Worm (Caenorhabditis elegans): ENCODE results near the gene fmi-1.

Gene fmi-1

DNA sequence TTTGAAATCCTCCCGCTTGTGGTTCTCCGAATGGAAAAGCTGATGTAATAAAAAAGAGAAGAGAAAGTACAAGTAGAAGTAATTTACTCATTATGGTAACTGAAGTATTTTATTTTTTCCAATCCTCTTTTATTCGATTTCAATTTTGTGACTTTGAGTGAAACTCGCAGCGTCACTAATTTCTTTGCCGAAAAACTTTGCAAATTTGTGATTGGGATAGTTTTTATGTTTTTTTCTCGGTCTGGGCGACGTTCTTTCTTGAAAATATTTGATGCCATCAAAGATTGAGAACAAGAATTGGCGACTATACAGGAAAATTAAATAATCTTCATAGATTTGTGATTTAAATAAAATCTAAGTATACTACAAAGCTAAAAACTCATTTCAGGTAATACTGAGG, 19.3 kb upstream of the fmi-1 start, which contains the start of gene far-4:
TSS of gene far-4 (minus strand) at position 101 of the 400 bp plus-strand sequence.
- TF ChIP-seq scrt-1 (GFP tag; IDR thresholded peaks at IDR 0.05): no peak
- TF ChIP-seq pes-1 (GFP tag; IDR thresholded peaks at IDR 0.05): no peak
- no peak for TF ChIP-seq F13C5.2 (tag; optimal IDR thresholded peaks at IDR 0.05)
- no peak for TF ChIP-seq B0310.2 (tag; optimal IDR thresholded peaks at IDR 0.05)
- no peak for TF ChIP-seq sea-1 (GFP tag; conservative IDR thresholded peaks at IDR 0.05)
- no peak for TF ChIP-seq hnd-1 (tag; optimal IDR thresholded peaks at IDR 0.05)
- no peak for TF ChIP-seq tbx-37 (GFP tag; conservative IDR thresholded peaks at IDR 0.05)

DNA sequence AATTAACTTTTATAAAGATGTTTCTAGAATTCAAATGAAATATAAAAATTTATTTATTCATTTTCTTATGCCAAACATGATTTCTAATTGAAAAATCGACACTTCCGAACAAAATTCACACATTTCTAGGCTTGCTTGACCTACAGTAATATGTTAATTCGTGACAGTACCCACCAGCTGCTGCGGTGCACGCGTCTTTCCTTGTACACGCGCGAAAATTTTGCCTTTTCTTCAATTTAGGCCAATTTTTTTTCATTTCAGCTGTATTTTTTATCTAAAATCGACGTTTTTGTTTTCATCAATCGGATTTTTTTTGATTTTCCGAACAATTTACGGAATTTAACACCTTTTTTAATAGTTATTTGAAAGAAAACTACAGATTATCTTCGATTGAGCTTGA, 18.8 kb upstream of the fmi-1 start:
- TF ChIP-seq sea-1 (GFP tag; conservative IDR thresholded peaks at IDR 0.05): no peak
- no peak for TF ChIP-seq ceh-13 (GFP tag; optimal IDR thresholded peaks at IDR 0.05)
- no peak for TF ChIP-seq scrt-1 (GFP tag; IDR thresholded peaks at IDR 0.05)
- TF ChIP-seq B0310.2 (tag; optimal IDR thresholded peaks at IDR 0.05): no peak
- no peak for TF ChIP-seq F13C5.2 (tag; optimal IDR thresholded peaks at IDR 0.05)
- TF ChIP-seq flt-1 (GFP tag; IDR thresholded peaks at IDR 0.05): no peak
- no peak for TF ChIP-seq ets-7 (tag; optimal IDR thresholded peaks at IDR 0.05)
- no peak for TF ChIP-seq hnd-1 (tag; optimal IDR thresholded peaks at IDR 0.05)
- TF ChIP-seq pes-1 (GFP tag; IDR thresholded peaks at IDR 0.05): no peak
- no peak for TF ChIP-seq tbx-37 (GFP tag; conservative IDR thresholded peaks at IDR 0.05)
- TF ChIP-seq hmbx-1 (tag; optimal IDR thresholded peaks at IDR 0.05): no peak
- no peak for TF ChIP-seq ama-1 (optimal IDR thresholded peaks at IDR 0.05)
- TF ChIP-seq tra-4 (tag; optimal IDR thresholded peaks at IDR 0.05): no peak
- no peak for TF ChIP-seq hmg-4 (GFP tag; optimal IDR thresholded peaks at IDR 0.05)
- TF ChIP-seq aly-1 (tag; optimal IDR thresholded peaks at IDR 0.05): no peak
- TF ChIP-seq ceh-36 (tag; optimal IDR thresholded peaks at IDR 0.05): no peak
- TF ChIP-seq tbx-11 (GFP tag; IDR thresholded peaks at IDR 0.05): no peak

DNA sequence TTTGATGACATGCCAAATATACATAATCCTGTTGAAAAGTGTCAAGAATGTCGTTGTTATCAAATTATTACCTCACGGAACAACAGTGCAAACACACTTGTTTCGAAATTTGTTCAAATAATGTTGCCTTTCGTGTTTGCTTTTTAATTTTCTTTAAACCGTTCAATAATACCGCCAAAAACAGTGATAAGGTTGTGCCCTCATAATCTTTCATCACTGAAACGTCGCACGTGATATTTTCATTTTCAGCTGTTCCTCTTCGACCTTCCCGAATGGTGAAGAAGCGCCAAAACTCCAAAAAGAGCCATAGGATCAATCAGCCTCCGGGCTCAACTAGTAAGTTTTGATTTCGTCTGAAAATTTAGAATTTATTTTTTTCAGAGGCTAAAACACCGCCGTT, 16.8 kb upstream of the fmi-1 start, which contains the start of gene inft-2:
TSS of gene inft-2 (plus strand) at position 248 of the 400 bp plus-strand sequence.
- no peak for TF ChIP-seq hmg-4 (GFP tag; optimal IDR thresholded peaks at IDR 0.05)
- no peak for TF ChIP-seq ets-7 (tag; optimal IDR thresholded peaks at IDR 0.05)
- TF ChIP-seq pes-1 (GFP tag; IDR thresholded peaks at IDR 0.05): no peak
- no peak for TF ChIP-seq ceh-13 (GFP tag; optimal IDR thresholded peaks at IDR 0.05)
- TF ChIP-seq F13C5.2 (tag; optimal IDR thresholded peaks at IDR 0.05): no peak
- TF ChIP-seq flt-1 (GFP tag; IDR thresholded peaks at IDR 0.05): no peak
- TF ChIP-seq ama-1 (optimal IDR thresholded peaks at IDR 0.05): no peak
- no peak for TF ChIP-seq hmbx-1 (tag; optimal IDR thresholded peaks at IDR 0.05)
- TF ChIP-seq tbx-11 (GFP tag; IDR thresholded peaks at IDR 0.05): no peak
- no peak for TF ChIP-seq aly-1 (tag; optimal IDR thresholded peaks at IDR 0.05)
- TF ChIP-seq ceh-36 (tag; optimal IDR thresholded peaks at IDR 0.05): no peak
- TF ChIP-seq sea-1 (GFP tag; conservative IDR thresholded peaks at IDR 0.05): no peak

DNA sequence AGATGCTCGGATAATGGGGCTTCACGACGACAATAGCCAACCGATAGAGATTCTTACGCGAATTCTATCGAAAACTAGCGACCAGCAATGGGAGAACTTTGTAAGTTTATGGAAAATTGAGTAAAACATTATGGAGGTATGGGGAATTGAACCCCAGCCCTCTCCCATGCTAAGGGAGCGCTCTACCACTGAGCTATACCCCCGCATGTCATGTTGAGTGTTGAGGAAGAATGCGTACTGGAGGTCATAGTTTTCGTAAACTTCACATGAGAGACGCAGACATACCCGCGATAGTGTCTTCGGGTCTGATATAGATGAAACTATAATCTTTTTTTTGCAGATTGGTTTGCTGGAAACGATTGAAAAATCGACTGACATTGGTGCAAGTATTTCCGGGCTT, 15.5 kb upstream of the fmi-1 start:
- TF ChIP-seq hmbx-1 (tag; optimal IDR thresholded peaks at IDR 0.05): peak; percentile 68
- TF ChIP-seq sea-1 (GFP tag; conservative IDR thresholded peaks at IDR 0.05): peak; percentile 89
- peak; percentile 91 for TF ChIP-seq scrt-1 (GFP tag; IDR thresholded peaks at IDR 0.05)
- no peak for TF ChIP-seq ama-1 (optimal IDR thresholded peaks at IDR 0.05)
- peak; percentile 86 for TF ChIP-seq ets-7 (tag; optimal IDR thresholded peaks at IDR 0.05)
- peak; percentile 88 for TF ChIP-seq tbx-11 (GFP tag; IDR thresholded peaks at IDR 0.05)
- TF ChIP-seq tbx-37 (GFP tag; conservative IDR thresholded peaks at IDR 0.05): peak; percentile 83
- TF ChIP-seq aly-1 (tag; optimal IDR thresholded peaks at IDR 0.05): peak; percentile 88
- peak; percentile 8 for TF ChIP-seq tra-4 (tag; optimal IDR thresholded peaks at IDR 0.05)
- peak; percentile 86 for TF ChIP-seq B0310.2 (tag; optimal IDR thresholded peaks at IDR 0.05)
- peak; percentile 82 for TF ChIP-seq hnd-1 (tag; optimal IDR thresholded peaks at IDR 0.05)
- peak; percentile 92 for TF ChIP-seq pes-1 (GFP tag; IDR thresholded peaks at IDR 0.05)
- peak; percentile 89 for TF ChIP-seq flt-1 (GFP tag; IDR thresholded peaks at IDR 0.05)
- peak; percentile 84 for TF ChIP-seq ceh-36 (tag; optimal IDR thresholded peaks at IDR 0.05)
- TF ChIP-seq ceh-13 (GFP tag; optimal IDR thresholded peaks at IDR 0.05): peak; percentile 76
- TF ChIP-seq hmg-4 (GFP tag; optimal IDR thresholded peaks at IDR 0.05): peak; percentile 88
- TF ChIP-seq F13C5.2 (tag; optimal IDR thresholded peaks at IDR 0.05): peak; percentile 70

DNA sequence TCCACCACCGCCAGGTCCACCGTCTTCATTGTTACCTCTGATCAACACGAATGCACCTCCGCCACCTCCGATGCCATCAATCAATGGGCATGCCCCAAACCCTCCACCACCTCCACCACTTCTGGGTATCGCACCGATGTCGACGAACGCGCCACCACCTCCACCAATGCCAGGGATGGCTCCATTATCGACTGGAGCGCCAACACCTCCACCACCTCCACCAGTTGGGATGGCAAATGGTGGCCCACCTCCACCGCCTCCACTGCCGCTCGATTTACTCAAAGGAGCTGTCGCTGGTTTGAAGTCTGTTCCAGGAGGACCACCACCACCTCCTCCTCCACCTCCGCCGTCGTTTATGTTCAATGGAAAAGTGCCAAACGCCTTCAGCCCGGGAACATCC, 14.5 kb upstream of the fmi-1 start:
- no peak for TF ChIP-seq hnd-1 (tag; optimal IDR thresholded peaks at IDR 0.05)
- TF ChIP-seq flt-1 (GFP tag; IDR thresholded peaks at IDR 0.05): no peak
- no peak for TF ChIP-seq ceh-36 (tag; optimal IDR thresholded peaks at IDR 0.05)
- TF ChIP-seq ceh-13 (GFP tag; optimal IDR thresholded peaks at IDR 0.05): no peak
- TF ChIP-seq F13C5.2 (tag; optimal IDR thresholded peaks at IDR 0.05): no peak
- no peak for TF ChIP-seq tbx-37 (GFP tag; conservative IDR thresholded peaks at IDR 0.05)
- no peak for TF ChIP-seq aly-1 (tag; optimal IDR thresholded peaks at IDR 0.05)
- TF ChIP-seq pes-1 (GFP tag; IDR thresholded peaks at IDR 0.05): no peak
- no peak for TF ChIP-seq scrt-1 (GFP tag; IDR thresholded peaks at IDR 0.05)
- TF ChIP-seq hmg-4 (GFP tag; optimal IDR thresholded peaks at IDR 0.05): no peak
- no peak for TF ChIP-seq B0310.2 (tag; optimal IDR thresholded peaks at IDR 0.05)
- TF ChIP-seq ets-7 (tag; optimal IDR thresholded peaks at IDR 0.05): no peak
- no peak for TF ChIP-seq sea-1 (GFP tag; conservative IDR thresholded peaks at IDR 0.05)
- TF ChIP-seq ama-1 (optimal IDR thresholded peaks at IDR 0.05): no peak
- TF ChIP-seq tra-4 (tag; optimal IDR thresholded peaks at IDR 0.05): no peak
- no peak for TF ChIP-seq hmbx-1 (tag; optimal IDR thresholded peaks at IDR 0.05)
- no peak for TF ChIP-seq tbx-11 (GFP tag; IDR thresholded peaks at IDR 0.05)

DNA sequence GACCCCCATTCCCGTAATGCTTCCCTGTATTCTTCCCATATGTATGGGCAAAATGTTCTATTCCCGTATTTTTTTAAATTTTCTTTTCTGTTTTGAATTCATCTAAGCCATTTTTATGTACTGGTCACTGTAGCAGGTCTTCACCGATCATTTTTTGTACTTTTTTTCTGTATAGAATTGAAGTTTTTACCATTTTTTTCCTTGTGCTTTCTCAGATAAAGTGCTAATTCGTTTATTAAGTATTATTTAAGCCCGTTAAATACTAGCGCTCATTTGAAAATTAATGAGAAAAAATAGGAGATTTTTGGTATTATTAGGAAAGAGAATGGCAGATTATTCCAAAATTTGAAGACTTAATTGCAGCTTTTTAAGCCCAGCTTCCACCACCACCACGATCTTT, 12.1 kb upstream of the fmi-1 start:
- no peak for TF ChIP-seq scrt-1 (GFP tag; IDR thresholded peaks at IDR 0.05)
- no peak for TF ChIP-seq ama-1 (optimal IDR thresholded peaks at IDR 0.05)
- no peak for TF ChIP-seq aly-1 (tag; optimal IDR thresholded peaks at IDR 0.05)
- no peak for TF ChIP-seq tbx-37 (GFP tag; conservative IDR thresholded peaks at IDR 0.05)
- TF ChIP-seq tra-4 (tag; optimal IDR thresholded peaks at IDR 0.05): no peak
- no peak for TF ChIP-seq pes-1 (GFP tag; IDR thresholded peaks at IDR 0.05)
- TF ChIP-seq ceh-36 (tag; optimal IDR thresholded peaks at IDR 0.05): no peak
- TF ChIP-seq ceh-13 (GFP tag; optimal IDR thresholded peaks at IDR 0.05): no peak
- TF ChIP-seq F13C5.2 (tag; optimal IDR thresholded peaks at IDR 0.05): no peak
- no peak for TF ChIP-seq sea-1 (GFP tag; conservative IDR thresholded peaks at IDR 0.05)
- no peak for TF ChIP-seq B0310.2 (tag; optimal IDR thresholded peaks at IDR 0.05)
- no peak for TF ChIP-seq hmbx-1 (tag; optimal IDR thresholded peaks at IDR 0.05)
- no peak for TF ChIP-seq hmg-4 (GFP tag; optimal IDR thresholded peaks at IDR 0.05)
- no peak for TF ChIP-seq tbx-11 (GFP tag; IDR thresholded peaks at IDR 0.05)
- TF ChIP-seq hnd-1 (tag; optimal IDR thresholded peaks at IDR 0.05): no peak

DNA sequence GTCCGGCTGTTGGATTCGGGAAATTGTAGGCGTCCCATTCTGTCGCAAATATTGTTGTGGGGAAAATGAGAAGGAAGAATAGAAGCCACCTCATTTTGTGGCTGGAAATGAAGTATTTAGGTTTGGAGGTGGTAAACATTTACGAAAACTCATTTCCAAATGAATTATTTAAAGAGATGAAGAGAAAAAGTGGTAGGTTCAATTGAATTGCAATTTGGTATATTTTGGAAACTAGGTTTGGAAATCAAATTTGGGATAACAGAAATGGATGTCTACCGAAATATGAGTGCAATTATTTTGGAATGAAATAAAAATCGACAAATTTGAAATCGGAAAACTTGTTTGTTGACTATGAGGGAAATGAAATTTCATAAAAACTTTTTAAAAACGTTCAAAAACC, 10.0 kb upstream of the fmi-1 start, which contains the start of gene F15B9.10:
TSS of gene F15B9.10 (minus strand) at position 101 of the 400 bp plus-strand sequence.
- TF ChIP-seq tra-4 (tag; optimal IDR thresholded peaks at IDR 0.05): no peak
- TF ChIP-seq F13C5.2 (tag; optimal IDR thresholded peaks at IDR 0.05): no peak
